Fruit fly (Drosophila melanogaster) whole organism, embryonic: ENCODE results near the gene Rbbp5.

ENCODE experiments used
- B-H1 ChIP-seq: fragments of 200-800 bp; sonication (Bioruptor generic); IDR thresholded peaks from 3 replicates; pipeline ENCODE4 v1.3.6; 2022; ENCODE audit warnings: missing biosample characterization, missing genetic modification characterization
- Bteb2 ChIP-seq: fragments of 200-800 bp; sonication (Bioruptor generic); optimal IDR thresholded peaks from 2 replicates; lab custom pipeline; 2016; ENCODE audit warnings: missing biosample characterization, missing genetic modification characterization
- CG1024 ChIP-seq: fragments of 200-800 bp; sonication (Bioruptor generic); IDR thresholded peaks from 2 replicates; pipeline ENCODE4 v1.3.6; 2022; ENCODE audit warnings: missing biosample characterization, missing genetic modification characterization
- CG11504 ChIP-seq: fragments of 200-800 bp; sonication (Bioruptor generic); optimal IDR thresholded peaks from 3 replicates; lab custom pipeline; 2019; ENCODE audit warnings: missing biosample characterization, mild to moderate bottlenecking, missing genetic modification characterization, moderate library complexity
- CG12071 ChIP-seq: fragments of 200-800 bp; sonication (Bioruptor generic); optimal IDR thresholded peaks from 3 replicates; lab custom pipeline; 2018; ENCODE audit warnings: missing biosample characterization, mild to moderate bottlenecking, missing genetic modification characterization
- CG12744 ChIP-seq: fragments of 200-800 bp; sonication (Bioruptor generic); optimal IDR thresholded peaks from 2 replicates; lab custom pipeline; 2016; ENCODE audit warnings: missing biosample characterization, missing genetic modification characterization
- CG14860 ChIP-seq: fragments of 200-800 bp; sonication (Bioruptor generic); IDR thresholded peaks from 3 replicates; pipeline ENCODE4 v1.3.6; 2022; ENCODE audit warnings: missing biosample characterization, missing genetic modification characterization; ENCODE audit not compliant: partially characterized antibody
- CG15269 ChIP-seq: fragments of 200-800 bp; sonication (Bioruptor generic); optimal IDR thresholded peaks from 2 replicates; lab custom pipeline; 2018; ENCODE audit warnings: missing biosample characterization, mild to moderate bottlenecking, missing genetic modification characterization, moderate library complexity
- CG15514 ChIP-seq: fragments of 200-800 bp; sonication (Bioruptor generic); optimal IDR thresholded peaks from 3 replicates; lab custom pipeline; 2017; ENCODE audit warnings: missing biosample characterization, missing genetic modification characterization, mild to moderate bottlenecking, moderate library complexity, missing genetic modification reagents
- CG15696 ChIP-seq: fragments of 200-800 bp; sonication (Bioruptor generic); optimal IDR thresholded peaks from 2 replicates; lab custom pipeline; 2019; ENCODE audit warnings: missing biosample characterization, mild to moderate bottlenecking, missing genetic modification characterization, moderate library complexity
- CG1647 ChIP-seq: fragments of 200-800 bp; sonication (Bioruptor generic); optimal IDR thresholded peaks from 3 replicates; lab custom pipeline; 2016; ENCODE audit warnings: missing biosample characterization, missing genetic modification characterization
- CG17829 ChIP-seq: fragments of 200-800 bp; optimal IDR thresholded peaks from 2 replicates; lab custom pipeline; 2019; ENCODE audit warnings: missing biosample characterization, mild to moderate bottlenecking, missing genetic modification characterization, moderate library complexity
- CG17912 ChIP-seq: fragments of 200-800 bp; sonication (Bioruptor generic); optimal IDR thresholded peaks from 2 replicates; lab custom pipeline; 2018; ENCODE audit warnings: missing biosample characterization, mild to moderate bottlenecking, missing genetic modification characterization
- CG18619 ChIP-seq: fragments of 200-800 bp; sonication (Bioruptor generic); optimal IDR thresholded peaks from 3 replicates; lab custom pipeline; 2017; ENCODE audit warnings: missing biosample characterization, mild to moderate bottlenecking, missing genetic modification characterization
- CG18764 ChIP-seq: fragments of 200-800 bp; sonication (Bioruptor generic); optimal IDR thresholded peaks from 3 replicates; lab custom pipeline; 2016; ENCODE audit warnings: missing biosample characterization, missing genetic modification characterization
- CG31224 ChIP-seq: fragments of 200-800 bp; sonication (Bioruptor generic); IDR thresholded peaks from 2 replicates; pipeline ENCODE4 v1.3.6; 2022; ENCODE audit warnings: missing biosample characterization, missing genetic modification characterization
- CG31388 ChIP-seq: fragments of 200-800 bp; sonication (Bioruptor generic); optimal IDR thresholded peaks from 2 replicates; lab custom pipeline; 2016; ENCODE audit warnings: missing biosample characterization, missing genetic modification characterization
- CG31441 ChIP-seq: fragments of 200-800 bp; sonication (Bioruptor generic); IDR thresholded peaks from 2 replicates; pipeline ENCODE4 v1.3.6; 2022; ENCODE audit warnings: missing biosample characterization, missing genetic modification characterization
- CG4707 ChIP-seq: fragments of 200-800 bp; sonication (Bioruptor generic); optimal IDR thresholded peaks from 2 replicates; lab custom pipeline; 2018; ENCODE audit warnings: missing biosample characterization, mild to moderate bottlenecking, missing genetic modification characterization, moderate library complexity
- CG4854 ChIP-seq: fragments of 200-800 bp; sonication (Bioruptor generic); optimal IDR thresholded peaks from 2 replicates; lab custom pipeline; 2016; ENCODE audit warnings: missing biosample characterization, missing genetic modification characterization, inconsistent platforms
- CG7928 ChIP-seq: fragments of 200-800 bp; sonication (Bioruptor generic); optimal IDR thresholded peaks from 2 replicates; lab custom pipeline; 2017; ENCODE audit warnings: missing biosample characterization, mild to moderate bottlenecking, missing genetic modification characterization
- Doc2 ChIP-seq: fragments of 200-800 bp; sonication (Bioruptor generic); IDR thresholded peaks from 2 replicates; pipeline ENCODE4 v1.3.6; 2022; ENCODE audit warnings: missing biosample characterization, missing genetic modification characterization
- Gsc ChIP-seq: fragments of 200-800 bp; sonication (Bioruptor generic); IDR thresholded peaks from 2 replicates; pipeline ENCODE4 v1.3.6; 2022; ENCODE audit warnings: missing biosample characterization, missing genetic modification characterization
- HmgZ ChIP-seq: fragments of 200-800 bp; sonication (Bioruptor generic); optimal IDR thresholded peaks from 2 replicates; lab custom pipeline; 2018; ENCODE audit warnings: missing biosample characterization, mild to moderate bottlenecking, missing genetic modification characterization
- Jarid2 ChIP-seq: fragments of 200-800 bp; sonication (Bioruptor generic); optimal IDR thresholded peaks from 3 replicates; lab custom pipeline; 2017; ENCODE audit warnings: mild to moderate bottlenecking, missing biosample characterization, missing genetic modification reagents, missing genetic modification characterization
- MESR4 ChIP-seq: fragments of 200-800 bp; sonication (Bioruptor generic); optimal IDR thresholded peaks from 2 replicates; lab custom pipeline; 2018; ENCODE audit warnings: missing biosample characterization, mild to moderate bottlenecking, missing genetic modification characterization, moderate library complexity
- Max ChIP-seq: fragments of 200-800 bp; sonication (Bioruptor generic); optimal IDR thresholded peaks from 2 replicates; lab custom pipeline; 2016; ENCODE audit warnings: missing biosample characterization, mild to moderate bottlenecking, missing genetic modification characterization
- Mes4 ChIP-seq: fragments of 200-800 bp; sonication (Bioruptor generic); optimal IDR thresholded peaks from 2 replicates; lab custom pipeline; 2016; ENCODE audit warnings: missing biosample characterization, missing genetic modification characterization
- Myb ChIP-seq: fragments of 200-800 bp; sonication (Bioruptor generic); optimal IDR thresholded peaks from 2 replicates; lab custom pipeline; 2016; ENCODE audit warnings: missing biosample characterization, missing genetic modification characterization
- Neu2 ChIP-seq: fragments of 200-800 bp; sonication (Bioruptor generic); optimal IDR thresholded peaks from 3 replicates; lab custom pipeline; 2016; ENCODE audit warnings: missing biosample characterization, missing genetic modification characterization, borderline replicate concordance
- Nf-YC ChIP-seq: fragments of 200-800 bp; optimal IDR thresholded peaks from 3 replicates; lab custom pipeline; 2019; ENCODE audit warnings: missing biosample characterization, mild to moderate bottlenecking, missing genetic modification characterization, moderate library complexity
- Six4 ChIP-seq: fragments of 200-800 bp; sonication (Bioruptor generic); optimal IDR thresholded peaks from 2 replicates; lab custom pipeline; 2016; ENCODE audit warnings: missing biosample characterization, missing genetic modification characterization
- TFAM ChIP-seq: fragments of 200-800 bp; sonication (Bioruptor generic); optimal IDR thresholded peaks from 2 replicates; lab custom pipeline; 2017; ENCODE audit warnings: missing biosample characterization, missing genetic modification characterization, inconsistent platforms
- ac ChIP-seq: fragments of 200-800 bp; sonication (Bioruptor generic); optimal IDR thresholded peaks from 3 replicates; lab custom pipeline; 2017; ENCODE audit warnings: missing biosample characterization, mild to moderate bottlenecking, missing genetic modification characterization
- az2 ChIP-seq: fragments of 200-800 bp; sonication (Bioruptor generic); optimal IDR thresholded peaks from 3 replicates; lab custom pipeline; 2016; ENCODE audit warnings: missing biosample characterization, missing genetic modification characterization
- bowl ChIP-seq: fragments of 200-800 bp; sonication (Bioruptor generic); IDR thresholded peaks from 2 replicates; pipeline ENCODE4 v1.3.6; 2022; ENCODE audit warnings: missing biosample characterization, missing genetic modification characterization
- cas ChIP-seq: fragments of 200-800 bp; sonication (Bioruptor generic); IDR thresholded peaks from 2 replicates; pipeline ENCODE4 v1.3.6; 2022; ENCODE audit warnings: missing biosample characterization, missing genetic modification characterization
- danr ChIP-seq: fragments of 200-800 bp; sonication (Bioruptor generic); IDR thresholded peaks from 2 replicates; pipeline ENCODE4 v1.3.6; 2022; ENCODE audit warnings: missing biosample characterization, missing genetic modification characterization
- fd3F ChIP-seq: fragments of 200-800 bp; sonication (Bioruptor generic); optimal IDR thresholded peaks from 2 replicates; lab custom pipeline; 2018; ENCODE audit warnings: missing biosample characterization, mild to moderate bottlenecking, missing genetic modification characterization, moderate library complexity
- gfzf ChIP-seq: fragments of 200-800 bp; sonication (Bioruptor generic); optimal IDR thresholded peaks from 2 replicates; lab custom pipeline; 2016; ENCODE audit warnings: missing biosample characterization, mild to moderate bottlenecking, missing genetic modification characterization, moderate library complexity
- jing ChIP-seq: fragments of 200-800 bp; sonication (Bioruptor generic); optimal IDR thresholded peaks from 2 replicates; lab custom pipeline; 2018; ENCODE audit warnings: missing biosample characterization, mild to moderate bottlenecking, missing genetic modification characterization
- lilli ChIP-seq: fragments of 200-800 bp; sonication (Bioruptor generic); optimal IDR thresholded peaks from 3 replicates; lab custom pipeline; 2016; ENCODE audit warnings: missing biosample characterization, missing genetic modification characterization
- lov ChIP-seq, 2 experiments: fragments of 200-800 bp in 1 of 2; fragments of >200 bp in 1 of 2; sonication (Bioruptor generic) in 1 of 2; IDR thresholded peaks in 1 of 2; optimal IDR thresholded peaks in 1 of 2; 2 replicates in 1 of 2; 3 replicates in 1 of 2; pipeline versions ENCODE4 v1.3.6 to Lab custom; 2017 to 2022; ENCODE audit warnings: missing biosample characterization in 1 of 2, missing genetic modification characterization in 1 of 2
- otp ChIP-seq: fragments of 200-800 bp; sonication (Bioruptor generic); IDR thresholded peaks from 3 replicates; pipeline ENCODE4, ENCODE4 v1.3.6; 2022; ENCODE audit warnings: missing biosample characterization, missing genetic modification characterization
- pfk ChIP-seq: fragments of 200-800 bp; sonication (Bioruptor generic); optimal IDR thresholded peaks from 2 replicates; lab custom pipeline; 2018; ENCODE audit warnings: missing biosample characterization, mild to moderate bottlenecking, missing genetic modification characterization, moderate library complexity
- pnt ChIP-seq: fragments of 200-800 bp; sonication (Bioruptor generic); optimal IDR thresholded peaks from 3 replicates; lab custom pipeline; 2016; ENCODE audit warnings: missing biosample characterization, missing genetic modification characterization
- schlank ChIP-seq: fragments of 200-800 bp; sonication (Bioruptor generic); optimal IDR thresholded peaks from 2 replicates; lab custom pipeline; 2018; ENCODE audit warnings: missing biosample characterization, mild to moderate bottlenecking, missing genetic modification characterization
- sens-2 ChIP-seq: fragments of 200-800 bp; sonication (Bioruptor generic); IDR thresholded peaks from 2 replicates; pipeline ENCODE4 v1.3.6; 2022; ENCODE audit warnings: missing biosample characterization, missing genetic modification characterization
- twi ChIP-seq: fragments of 200-800 bp; optimal IDR thresholded peaks from 2 replicates; lab custom pipeline; 2019; ENCODE audit warnings: missing biosample characterization, mild to moderate bottlenecking, missing genetic modification characterization, moderate library complexity

The Rbbp5 gene

dm6 chr3L:20375878-20376563 lies 28.3 kb upstream of the Rbbp5 start, which contains the start of the genes Ide and RhoBTB (continued):
- TF ChIP-seq twi (peak; percentile 81), CG12744 (peak; percentile 37), CG4707 (GFP tag; lab: Kevin White, UChicago) (no peak), danr (GFP tag; lab: Robert Waterston, UW) (peak; percentile 70), CG15269 (tag; lab: Kevin White, UChicago) (peak; percentile 83), Doc2 (peak; percentile 48; the same call in 1 of the 2 replicates), B-H1 (no peak), CG18764 (GFP tag; lab: Kevin White, UChicago) (no peak), Jarid2 (GFP tag; lab: Kevin White, UChicago) (peak; percentile 41), CG14860 (GFP tag; lab: Robert Waterston, UW) (no peak), HmgZ (peak; percentile 72), Nf-YC (tag; lab: Kevin White, UChicago) (no peak), CG1024 (GFP tag; lab: Robert Waterston, UW) (no peak), schlank (tag; lab: Kevin White, UChicago) (peak; percentile 76), CG17829 (tag; lab: Kevin White, UChicago) (peak; percentile 79), TFAM (GFP tag; lab: Kevin White, UChicago) (no peak), sens-2 (0 out of 2 replicates have a peak, but pooled peaks have one; percentile 14), Gsc (peak; percentile 43; the same call in 1 of the 2 replicates), CG18619 (GFP tag; lab: Kevin White, UChicago) (peak; percentile 80), CG31441 (GFP tag; lab: Robert Waterston, UW) (peak; percentile 89), CG15514 (GFP tag; lab: Kevin White, UChicago) (peak; percentile 98), CG31224 (GFP tag; lab: Robert Waterston, UW) (peak; percentile 64), cas (0 out of 2 replicates have a peak, but pooled peaks have one; percentile 8), pfk (GFP tag; lab: Kevin White, UChicago) (no peak), fd3F (GFP tag; lab: Kevin White, UChicago) (peak; percentile 78), CG7928 (GFP tag; lab: Kevin White, UChicago) (peak; percentile 57), otp (GFP tag; lab: Robert Waterston, UW) (no peak), Myb (GFP tag; lab: Kevin White, UChicago) (peak; percentile 92), Bteb2 (GFP tag; lab: Kevin White, UChicago) (peak; percentile 76), Neu2 (GFP tag; lab: Kevin White, UChicago) (no peak), bowl (no peak), gfzf (GFP tag; lab: Kevin White, UChicago) (peak; percentile 19), CG11504 (tag; lab: Kevin White, UChicago) (no peak), CG31388 (GFP tag; lab: Kevin White, UChicago) (peak; percentile 51), CG4854 (GFP tag; lab: Kevin White, UChicago) (peak; percentile 55), CG12071 (GFP tag; lab: Kevin White, UChicago) (peak; percentile 17), Six4 (GFP tag; lab: Kevin White, UChicago) (peak; percentile 60), ac (GFP tag; lab: Kevin White, UChicago) (no peak), lov (optimal IDR thresholded peaks at IDR 0.05; lab: Kevin White, UChicago) (no peak), lov (GFP tag; IDR thresholded peaks at IDR 0.05; lab: Robert Waterston, UW) (peak; percentile 60; the same call in 1 of the 3 replicates), az2 (peak; percentile 80), CG17912 (peak; percentile 11), pnt (peak; percentile 91), CG1647 (GFP tag; lab: Kevin White, UChicago) (peak; percentile 76), CG15696 (tag; lab: Kevin White, UChicago) (peak; percentile 72), lilli (GFP tag; lab: Kevin White, UChicago) (peak; percentile 90), MESR4 (GFP tag; lab: Kevin White, UChicago) (peak; percentile 10), jing (GFP tag; lab: Kevin White, UChicago) (peak; percentile 26), Mes4 (GFP tag; lab: Kevin White, UChicago) (peak; percentile 47), Max (GFP tag; lab: Kevin White, UChicago) (peak; percentile 79)
